Fruit fly (Drosophila melanogaster): Measurements from ENCODE around the gene CG43800.

DNA sequence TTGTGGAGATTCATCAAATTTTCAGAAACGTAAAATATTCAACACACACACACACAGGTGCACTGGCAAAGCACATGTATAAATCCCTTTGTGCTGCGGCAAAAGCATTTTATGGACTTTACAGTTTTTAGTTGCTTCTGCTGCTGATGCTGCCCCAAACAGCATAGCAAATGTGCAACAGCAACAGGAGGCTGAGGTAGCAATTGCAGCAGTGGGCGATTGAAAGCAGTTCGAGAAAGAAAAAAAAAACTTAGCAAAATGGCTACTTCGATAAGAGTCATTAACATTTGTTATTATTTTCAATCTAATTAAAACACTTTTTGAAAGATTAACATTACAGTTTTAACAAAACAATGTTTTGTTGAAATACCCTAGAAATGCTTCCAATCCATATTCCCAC, 27.6 kb upstream of the CG43800 start:
- TF ChIP-seq Pif1B (GFP tag; optimal IDR thresholded peaks at IDR 0.05) = no peak
- TF ChIP-seq CG9948 (tag; optimal IDR thresholded peaks at IDR 0.05) = no peak
- TF ChIP-seq CG14655 (GFP tag; optimal IDR thresholded peaks at IDR 0.05) = no peak
- no peak for TF ChIP-seq CG13204 (GFP tag; optimal IDR thresholded peaks at IDR 0.05)
- TF ChIP-seq CG32121 (GFP tag; IDR thresholded peaks at IDR 0.05) = no peak
- TF ChIP-seq CG10348 (GFP tag; IDR thresholded peaks at IDR 0.05) = no peak
- no peak for TF ChIP-seq CG15710 (tag; optimal IDR thresholded peaks at IDR 0.05)
- TF ChIP-seq CG34367 (tag; optimal IDR thresholded peaks at IDR 0.05) = no peak
- no peak for TF ChIP-seq CG12605 (GFP tag; IDR thresholded peaks at IDR 0.05)

Data from whole organism, pupa.